Fruit fly (Drosophila melanogaster) Kc167 (cell line): ENCODE measurements around the gene pigeon.

Experiments used
- Myc ChIP-seq: fragments of >200 bp; optimal IDR thresholded peaks from 2 replicates; lab custom pipeline; 2017; ENCODE audit warnings: missing external identifiers
- Sin3A ChIP-seq: fragments of >200 bp; optimal IDR thresholded peaks from 2 replicates; lab custom pipeline; 2018; ENCODE audit warnings: missing external identifiers
- h ChIP-seq: fragments of >200 bp; optimal IDR thresholded peaks from 3 replicates; lab custom pipeline; 2018; ENCODE audit warnings: missing external identifiers
- insv ChIP-seq: fragments of >200 bp; optimal IDR thresholded peaks from 3 replicates; lab custom pipeline; 2018; ENCODE audit warnings: missing external identifiers
- psq ChIP-seq: fragments of >200 bp; optimal IDR thresholded peaks from 2 replicates; lab custom pipeline; 2017; ENCODE audit warnings: missing external identifiers
- ttk ChIP-seq: sonication (Bioruptor generic); optimal IDR thresholded peaks from 2 replicates; lab custom pipeline; 2017; ENCODE audit warnings: missing external identifiers

The pigeon gene

DNA sequence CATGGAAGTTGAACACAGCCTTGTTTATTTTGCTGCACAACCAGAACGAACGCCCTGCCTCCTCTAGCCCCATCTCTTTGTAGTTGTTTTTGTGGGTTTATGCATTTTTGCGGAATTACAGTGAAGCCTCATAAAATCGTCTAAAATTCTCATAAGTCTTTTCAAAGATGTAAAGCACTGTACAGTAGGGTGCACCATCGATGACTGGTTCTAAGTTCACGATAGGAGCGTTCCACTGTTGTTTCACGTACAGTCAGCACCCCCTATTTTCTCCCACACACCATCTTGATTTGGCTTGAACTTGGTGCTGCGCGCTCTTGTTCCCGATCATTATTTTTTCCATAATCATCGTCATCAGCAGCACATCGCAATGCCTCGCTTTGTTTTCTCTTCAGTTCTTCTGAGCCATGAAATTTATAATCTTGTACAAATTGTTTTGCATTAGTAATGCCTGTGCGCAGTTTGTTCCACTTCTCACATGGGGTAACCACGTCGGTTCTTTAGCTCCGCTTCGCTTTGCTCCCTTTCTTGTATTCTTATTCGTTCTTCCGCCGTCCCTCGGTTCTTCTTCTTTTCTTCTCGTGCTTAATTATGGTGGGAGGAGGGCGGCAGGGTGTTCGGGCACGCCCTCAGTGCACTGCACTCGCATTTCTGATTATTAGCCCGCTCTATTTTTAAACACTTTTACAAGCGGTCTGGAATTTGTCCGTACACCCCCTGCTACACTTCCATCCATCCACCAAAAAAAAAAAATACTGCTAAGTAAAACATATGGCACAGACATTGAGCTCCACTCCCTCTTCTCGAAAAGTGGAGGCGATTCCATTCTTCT lies 22.5 kb upstream of the pigeon start:
- TF ChIP-seq Sin3A (lab: Kevin White, UChicago): no peak
- no peak for TF ChIP-seq insv
- TF ChIP-seq psq (lab: Kevin White, UChicago): no peak
- no peak for TF ChIP-seq h
- TF ChIP-seq Myc (lab: Kevin White, UChicago): no peak
- TF ChIP-seq ttk (lab: Kevin White, UChicago): no peak

DNA sequence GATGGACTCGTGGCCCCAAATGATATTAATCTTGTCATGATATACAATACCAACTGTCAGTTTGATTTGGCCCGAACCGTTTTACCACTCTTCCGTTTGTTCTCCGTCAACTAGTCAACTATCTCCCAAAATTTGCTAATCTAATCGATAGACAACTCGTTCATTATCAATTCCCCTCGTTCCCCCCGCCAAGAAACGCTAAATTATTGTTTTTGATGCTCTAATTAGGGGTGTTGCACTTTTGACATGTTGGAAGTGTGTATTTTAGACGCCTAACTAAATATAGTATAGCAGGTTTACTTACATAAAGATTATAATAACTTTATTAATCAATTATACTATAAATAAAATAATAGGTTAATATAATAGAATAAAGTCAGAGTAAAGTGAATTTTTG lies 21.9 kb upstream of the pigeon start:
- TF ChIP-seq Sin3A (lab: Kevin White, UChicago) (no peak), ttk (lab: Kevin White, UChicago) (no peak), h (no peak), psq (lab: Kevin White, UChicago) (no peak)

dm6 chr2L:19164933-19165813 lies 20.7 kb upstream of the pigeon start:
- no peak for TF ChIP-seq insv
- TF ChIP-seq Sin3A (lab: Kevin White, UChicago): no peak
- no peak for TF ChIP-seq ttk (lab: Kevin White, UChicago)
- no peak for TF ChIP-seq psq (lab: Kevin White, UChicago)
- no peak for TF ChIP-seq Myc (lab: Kevin White, UChicago)
- no peak for TF ChIP-seq h

DNA sequence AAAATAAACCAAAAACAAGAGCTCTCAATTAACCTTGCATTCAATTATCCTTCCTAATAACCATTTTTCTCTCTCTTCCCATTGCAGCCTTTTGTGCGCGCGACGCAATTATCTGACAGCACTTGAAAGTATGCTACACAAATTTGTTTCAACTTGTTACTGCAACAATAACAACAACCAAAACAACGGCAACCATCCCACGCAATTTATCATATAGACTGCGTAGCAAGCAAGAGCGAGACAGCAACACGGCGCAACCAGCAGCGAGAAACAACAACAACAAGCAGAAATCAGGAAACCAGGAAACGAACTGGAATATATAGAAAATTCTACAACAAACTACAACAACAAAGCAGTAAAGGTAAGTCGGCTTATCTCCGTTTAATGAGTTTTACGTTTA lies 19.8 kb upstream of the pigeon start:
- TF ChIP-seq Myc (lab: Kevin White, UChicago): no peak
- TF ChIP-seq Sin3A (lab: Kevin White, UChicago): no peak
- no peak for TF ChIP-seq psq (lab: Kevin White, UChicago)
- no peak for TF ChIP-seq insv
- TF ChIP-seq h: no peak
- TF ChIP-seq ttk (lab: Kevin White, UChicago): no peak

dm6 chr2L:19167135-19167681 lies 18.6 kb upstream of the pigeon start:
- no peak for TF ChIP-seq h
- no peak for TF ChIP-seq ttk (lab: Kevin White, UChicago)
- TF ChIP-seq Myc (lab: Kevin White, UChicago): no peak
- no peak for TF ChIP-seq insv
- no peak for TF ChIP-seq psq (lab: Kevin White, UChicago)
- TF ChIP-seq Sin3A (lab: Kevin White, UChicago): no peak

DNA sequence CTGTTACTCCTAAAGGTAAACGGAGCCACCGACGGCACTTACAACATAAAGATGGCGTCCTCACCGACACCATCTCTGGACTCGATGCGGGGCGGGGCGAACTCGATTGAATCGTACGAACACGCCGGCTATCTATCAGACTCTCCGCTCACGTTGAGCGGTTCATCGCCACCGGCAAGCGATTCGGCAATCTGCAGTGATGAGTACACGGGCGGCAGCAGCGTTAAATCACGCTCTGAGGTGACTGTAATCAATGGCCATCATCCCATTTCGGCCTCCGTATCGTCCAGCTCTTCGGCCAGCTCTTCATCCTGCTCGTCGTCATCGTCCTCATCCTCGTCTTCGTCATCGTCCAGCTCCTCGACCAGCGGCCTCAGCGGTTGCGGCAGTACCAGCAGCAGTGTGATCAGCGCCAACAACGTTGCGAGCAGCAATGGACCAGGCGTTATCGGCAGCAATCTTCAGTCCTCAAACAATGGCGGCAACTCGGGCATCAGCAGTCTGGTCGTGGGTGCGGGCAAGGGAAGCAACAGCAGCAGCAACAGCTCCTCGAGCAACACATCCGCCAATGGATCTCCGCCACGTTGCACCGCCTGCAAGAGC lies 17.6 kb upstream of the pigeon start:
- TF ChIP-seq ttk (lab: Kevin White, UChicago) (no peak), h (no peak), psq (lab: Kevin White, UChicago) (no peak), Sin3A (lab: Kevin White, UChicago) (no peak), Myc (lab: Kevin White, UChicago) (no peak), insv (no peak)

dm6 chr2L:19181153-19181892 lies 4.5 kb upstream of the pigeon start, which contains the start of gene CG17568:
Gene CG17568, minus strand, starts transcription at chr2L:19181702.
- TF ChIP-seq insv (no peak), ttk (lab: Kevin White, UChicago) (no peak), h (no peak), Sin3A (lab: Kevin White, UChicago) (no peak), psq (lab: Kevin White, UChicago) (no peak), Myc (lab: Kevin White, UChicago) (no peak)

dm6 chr2L:19182710-19183109 lies 3.1 kb upstream of the pigeon start, which contains the start of gene CG42688:
Gene CG42688, minus strand, starts transcription at chr2L:19182810.
- TF ChIP-seq ttk (lab: Kevin White, UChicago) (no peak), h (no peak), Sin3A (lab: Kevin White, UChicago) (no peak), Myc (lab: Kevin White, UChicago) (no peak), psq (lab: Kevin White, UChicago) (no peak), insv (no peak)

dm6 chr2L:19183687-19184086 lies 2.2 kb upstream of the pigeon start, which contains the start of gene CG46059:
Gene CG46059, minus strand, starts transcription at chr2L:19183787.
- TF ChIP-seq ttk (lab: Kevin White, UChicago) (no peak), insv (no peak), Myc (lab: Kevin White, UChicago) (no peak), psq (lab: Kevin White, UChicago) (no peak), h (no peak), Sin3A (lab: Kevin White, UChicago) (no peak)

DNA sequence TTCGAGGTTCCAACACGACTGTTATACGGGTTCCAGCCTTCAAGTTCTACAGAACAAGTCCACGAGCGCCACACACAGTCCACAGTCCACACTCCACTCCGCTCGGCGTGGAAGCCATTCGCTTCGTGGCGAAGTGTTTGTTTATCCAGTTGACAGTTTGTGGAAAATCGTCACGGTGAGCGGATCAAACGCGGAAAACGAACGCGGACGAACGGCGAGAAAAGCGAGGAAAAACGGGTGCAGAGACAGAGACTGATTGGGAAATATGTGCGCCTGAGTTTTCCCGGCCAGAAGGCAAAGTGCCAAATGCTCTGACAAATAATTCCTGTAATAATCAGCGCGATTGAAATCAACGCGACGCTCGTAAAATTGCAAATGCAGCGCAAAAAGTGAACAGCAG lies 4.4 kb downstream of the pigeon start, which contains the start of gene drl:
TSS of gene drl (plus strand) at position 148 of the 400 bp plus-strand sequence.
- no peak for TF ChIP-seq ttk (lab: Kevin White, UChicago)
- TF ChIP-seq Myc (lab: Kevin White, UChicago): no peak
- no peak for TF ChIP-seq psq (lab: Kevin White, UChicago)
- no peak for TF ChIP-seq h
- TF ChIP-seq Sin3A (lab: Kevin White, UChicago): no peak
- no peak for TF ChIP-seq insv
